Worm (Caenorhabditis elegans) whole organism, L2 larva: Measurements from ENCODE around the gene F54F2.14.

Experiments used
- R02D3.7 ChIP-seq: fragments of 150-350 bp; optimal IDR thresholded peaks from 2 replicates; lab custom pipeline; 2014; ENCODE audit warnings: missing biosample characterization, missing genetic modification characterization
- aly-2 ChIP-seq: fragments of 150-350 bp; optimal IDR thresholded peaks from 2 replicates; lab custom pipeline; 2014; ENCODE audit warnings: missing biosample characterization, missing genetic modification characterization
- ama-1 ChIP-seq: fragments of 150-350 bp; optimal IDR thresholded peaks from 2 replicates; lab custom pipeline; 2018; ENCODE audit warnings: inconsistent platforms
- crh-2 ChIP-seq: sonication (generic microtip); optimal IDR thresholded peaks from 2 replicates; lab custom pipeline; 2017; ENCODE audit warnings: missing biosample characterization, missing genetic modification characterization
- elt-1 ChIP-seq: fragments of 150-350 bp; optimal IDR thresholded peaks from 2 replicates; lab custom pipeline; 2014; ENCODE audit warnings: missing biosample characterization, missing genetic modification characterization
- fos-1 ChIP-seq: fragments of 150-350 bp; optimal IDR thresholded peaks from 2 replicates; lab custom pipeline; 2014; ENCODE audit warnings: missing biosample characterization, missing genetic modification characterization
- nhr-12 ChIP-seq: fragments of 150-350 bp; optimal IDR thresholded peaks from 2 replicates; lab custom pipeline; 2014; ENCODE audit warnings: missing biosample characterization, missing genetic modification characterization
- snpc-4 ChIP-seq: fragments of 150-350 bp; optimal IDR thresholded peaks from 2 replicates; lab custom pipeline; 2014; ENCODE audit warnings: missing biosample characterization, missing genetic modification characterization
- unc-55 ChIP-seq: fragments of 150-350 bp; sonication (generic microtip); optimal IDR thresholded peaks from 3 replicates; lab custom pipeline; 2014; ENCODE audit warnings: missing biosample characterization, missing genetic modification reagents, missing genetic modification characterization
- ztf-11 ChIP-seq: sonication (generic microtip); optimal IDR thresholded peaks from 2 replicates; lab custom pipeline; 2017; ENCODE audit warnings: missing biosample characterization, missing genetic modification characterization

DNA sequence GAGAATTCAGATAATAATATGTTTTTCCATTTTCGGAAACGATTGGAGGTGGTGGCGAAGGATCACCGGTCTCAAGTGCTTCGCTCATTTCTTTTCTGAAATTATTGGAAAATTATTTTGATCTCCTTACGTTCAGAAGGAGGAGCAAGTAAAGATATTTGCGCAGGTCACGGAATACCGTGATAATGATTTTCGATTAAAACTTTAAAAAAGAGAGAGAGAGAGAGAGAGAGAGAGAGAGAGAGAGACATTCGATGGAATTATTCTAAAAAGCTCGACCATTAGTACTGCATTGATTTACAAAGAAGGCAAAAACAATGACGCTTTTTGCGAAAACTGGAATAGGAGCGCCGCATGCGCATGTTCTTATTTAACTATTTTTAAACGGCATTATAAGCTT, 905 bp downstream of the F54F2.14 start, which contains the start of gene ztf-1:
- TF ChIP-seq aly-2 (no peak), ztf-11 (no peak), fos-1 (tag; lab: Kevin White, UChicago) (no peak), unc-55 (GFP tag; lab: Kevin White, UChicago) (no peak), snpc-4 (tag; lab: Kevin White, UChicago) (no peak), nhr-12 (tag; lab: Kevin White, UChicago) (no peak), R02D3.7 (no peak), ama-1 (lab: Kevin White, UChicago) (no peak), crh-2 (tag; lab: Kevin White, UChicago) (no peak), elt-1 (tag; lab: Kevin White, UChicago) (no peak)
